Fruit fly (Drosophila melanogaster) whole organism, embryonic: ENCODE data around the gene e.
A peak's percentile ranks its signal among the peaks of the same experiment; 100 is the strongest.

Source experiments
- Abd-B ChIP-seq: fragments of 200-800 bp; sonication (Bioruptor generic); optimal IDR thresholded peaks from 2 replicates; lab custom pipeline; 2018; ENCODE audit warnings: missing biosample characterization, mild to moderate bottlenecking, missing genetic modification characterization, moderate library complexity
- Adf1 ChIP-seq: fragments of 200-800 bp; sonication (Bioruptor generic); IDR thresholded peaks from 2 replicates; pipeline ENCODE4 v1.3.6; 2022; ENCODE audit warnings: missing biosample characterization, missing genetic modification characterization
- BtbVII ChIP-seq: fragments of 200-800 bp; sonication (Bioruptor generic); optimal IDR thresholded peaks from 3 replicates; lab custom pipeline; 2017; ENCODE audit warnings: missing biosample characterization, mild to moderate bottlenecking, missing genetic modification characterization
- CG10321 ChIP-seq: fragments of 200-800 bp; sonication (Bioruptor generic); IDR thresholded peaks from 2 replicates; pipeline ENCODE4 v1.3.6; 2022; ENCODE audit warnings: missing biosample characterization, missing genetic modification characterization
- CG10565 ChIP-seq: fragments of 200-800 bp; sonication (Bioruptor generic); optimal IDR thresholded peaks from 3 replicates; lab custom pipeline; 2016; ENCODE audit warnings: missing biosample characterization, mild to moderate bottlenecking, missing genetic modification characterization
- CG10979 ChIP-seq: fragments of 200-800 bp; sonication (Bioruptor generic); optimal IDR thresholded peaks from 2 replicates; lab custom pipeline; 2018; ENCODE audit warnings: missing biosample characterization, mild to moderate bottlenecking, missing genetic modification characterization, moderate library complexity
- CG13296 ChIP-seq: fragments of 200-800 bp; sonication (Bioruptor generic); optimal IDR thresholded peaks from 3 replicates; lab custom pipeline; 2018; ENCODE audit warnings: missing biosample characterization, mild to moderate bottlenecking, missing genetic modification characterization
- CG15073 ChIP-seq: fragments of 200-800 bp; sonication (Bioruptor generic); optimal IDR thresholded peaks from 2 replicates; lab custom pipeline; 2016; ENCODE audit warnings: missing biosample characterization, missing genetic modification characterization
- CG2889 ChIP-seq: fragments of 200-800 bp; sonication (Bioruptor generic); IDR thresholded peaks from 3 replicates; pipeline ENCODE4 v1.3.6; 2022; ENCODE audit warnings: missing biosample characterization, missing genetic modification characterization
- CG30431 ChIP-seq: fragments of 200-800 bp; sonication (Bioruptor generic); optimal IDR thresholded peaks from 2 replicates; lab custom pipeline; 2017; ENCODE audit warnings: missing biosample characterization, missing genetic modification characterization
- CG4328 ChIP-seq: fragments of 200-800 bp; sonication (Bioruptor generic); optimal IDR thresholded peaks from 3 replicates; lab custom pipeline; 2017; ENCODE audit warnings: missing biosample characterization, missing genetic modification reagents, missing genetic modification characterization
- CG5953 ChIP-seq: fragments of 200-800 bp; sonication (Bioruptor generic); IDR thresholded peaks from 2 replicates; pipeline ENCODE4 v1.3.6; 2022; ENCODE audit warnings: missing biosample characterization, missing genetic modification characterization
- CG6689 ChIP-seq: fragments of 200-800 bp; sonication (Bioruptor generic); IDR thresholded peaks from 2 replicates; pipeline ENCODE4 v1.3.6; 2022; ENCODE audit warnings: missing biosample characterization, missing genetic modification characterization
- CG6854 ChIP-seq: fragments of 200-800 bp; sonication (Bioruptor generic); optimal IDR thresholded peaks from 3 replicates; lab custom pipeline; 2017; ENCODE audit warnings: missing biosample characterization, mild to moderate bottlenecking, missing genetic modification characterization
- CG7928 ChIP-seq: fragments of 200-800 bp; sonication (Bioruptor generic); optimal IDR thresholded peaks from 2 replicates; lab custom pipeline; 2017; ENCODE audit warnings: missing biosample characterization, mild to moderate bottlenecking, missing genetic modification characterization
- CG7987 ChIP-seq: fragments of 200-800 bp; sonication (Bioruptor generic); optimal IDR thresholded peaks from 2 replicates; lab custom pipeline; 2018; ENCODE audit warnings: missing biosample characterization, mild to moderate bottlenecking, missing genetic modification characterization, moderate library complexity
- CG8281 ChIP-seq: fragments of 200-800 bp; sonication (Bioruptor generic); optimal IDR thresholded peaks from 2 replicates; lab custom pipeline; 2018; ENCODE audit warnings: missing biosample characterization, mild to moderate bottlenecking, missing genetic modification characterization, moderate library complexity
- CG9215 ChIP-seq: fragments of 200-800 bp; sonication (Bioruptor generic); IDR thresholded peaks from 2 replicates; pipeline ENCODE4 v1.3.6; 2022; ENCODE audit warnings: missing biosample characterization, missing genetic modification characterization
- CG9797 ChIP-seq: fragments of 200-800 bp; sonication (Bioruptor generic); optimal IDR thresholded peaks from 3 replicates; lab custom pipeline; 2018; ENCODE audit warnings: missing biosample characterization, mild to moderate bottlenecking, missing genetic modification characterization
- CrebB ChIP-seq: fragments of 200-800 bp; sonication (Bioruptor generic); optimal IDR thresholded peaks from 3 replicates; lab custom pipeline; 2018; ENCODE audit warnings: missing biosample characterization, mild to moderate bottlenecking, missing genetic modification characterization
- Dek ChIP-seq: fragments of 200-800 bp; sonication (Bioruptor generic); optimal IDR thresholded peaks from 3 replicates; lab custom pipeline; 2019; ENCODE audit warnings: missing biosample characterization, mild to moderate bottlenecking, missing genetic modification characterization, moderate library complexity
- Dll ChIP-seq: fragments of 200-800 bp; sonication (Bioruptor generic); IDR thresholded peaks from 4 replicates; pipeline ENCODE4 v1.3.6; 2022; ENCODE audit warnings: missing biosample characterization, missing genetic modification characterization; ENCODE audit not compliant: partially characterized antibody
- NC2α ChIP-seq: fragments of 200-800 bp; sonication (Bioruptor generic); optimal IDR thresholded peaks from 2 replicates; lab custom pipeline; 2016; ENCODE audit warnings: missing biosample characterization, missing genetic modification characterization
- NFAT ChIP-seq: fragments of 200-800 bp; sonication (Bioruptor generic); IDR thresholded peaks from 2 replicates; pipeline ENCODE4 v1.3.6; 2022; ENCODE audit warnings: missing biosample characterization, missing genetic modification characterization
- Nf-YA ChIP-seq: fragments of 200-800 bp; sonication (Bioruptor generic); IDR thresholded peaks from 2 replicates; pipeline ENCODE4 v1.3.6; 2022; ENCODE audit warnings: missing biosample characterization, missing genetic modification characterization
- Opbp ChIP-seq: fragments of 200-800 bp; sonication (Bioruptor generic); IDR thresholded peaks from 3 replicates; pipeline ENCODE4 v1.3.6; 2022; ENCODE audit warnings: missing biosample characterization, missing genetic modification characterization; ENCODE audit not compliant: partially characterized antibody
- Pdp1 ChIP-seq, 2 experiments: fragments of 200-800 bp; sonication (Bioruptor generic); optimal IDR thresholded peaks; 3 replicates each; lab custom pipeline; 2016; ENCODE audit warnings: missing biosample characterization in 2 of 2, missing genetic modification characterization in 2 of 2, mild to moderate bottlenecking in 1 of 2, moderate library complexity in 1 of 2
- Ravus ChIP-seq: fragments of 200-800 bp; sonication (Bioruptor generic); IDR thresholded peaks from 2 replicates; pipeline ENCODE4 v1.3.6; 2022; ENCODE audit warnings: missing biosample characterization, missing genetic modification characterization
- Rx ChIP-seq: fragments of 200-800 bp; sonication (Bioruptor generic); IDR thresholded peaks from 2 replicates; pipeline ENCODE4 v1.3.6; 2022; ENCODE audit warnings: missing biosample characterization, missing genetic modification characterization
- TFAM ChIP-seq: fragments of 200-800 bp; sonication (Bioruptor generic); optimal IDR thresholded peaks from 2 replicates; lab custom pipeline; 2017; ENCODE audit warnings: missing biosample characterization, missing genetic modification characterization, inconsistent platforms
- Usf ChIP-seq: fragments of 200-800 bp; sonication (Bioruptor generic); optimal IDR thresholded peaks from 2 replicates; lab custom pipeline; 2017; ENCODE audit warnings: missing genotype, missing biosample characterization, missing genetic modification characterization
- Xbp1 ChIP-seq: fragments of 200-800 bp; sonication (Bioruptor generic); optimal IDR thresholded peaks from 3 replicates; lab custom pipeline; 2016; ENCODE audit warnings: missing biosample characterization, mild to moderate bottlenecking, missing genetic modification characterization
- ap ChIP-seq: fragments of 200-800 bp; sonication (Bioruptor generic); IDR thresholded peaks from 2 replicates; pipeline ENCODE4 v1.3.6; 2022; ENCODE audit warnings: missing biosample characterization, missing genetic modification characterization
- ash1 ChIP-seq: fragments of 200-800 bp; sonication (Bioruptor generic); optimal IDR thresholded peaks from 2 replicates; lab custom pipeline; 2018; ENCODE audit warnings: missing biosample characterization, mild to moderate bottlenecking, missing genetic modification characterization
- bowl ChIP-seq: fragments of 200-800 bp; sonication (Bioruptor generic); IDR thresholded peaks from 2 replicates; pipeline ENCODE4 v1.3.6; 2022; ENCODE audit warnings: missing biosample characterization, missing genetic modification characterization
- chif ChIP-seq, 2 experiments: fragments of 200-800 bp; sonication (Bioruptor generic); optimal IDR thresholded peaks; 3 replicates each; lab custom pipeline; 2016; ENCODE audit warnings: missing biosample characterization in 2 of 2, missing genetic modification characterization in 2 of 2
- exex ChIP-seq: fragments of 200-800 bp; sonication (Bioruptor generic); optimal IDR thresholded peaks from 4 replicates; lab custom pipeline; 2018; ENCODE audit warnings: missing biosample characterization, mild to moderate bottlenecking, missing genetic modification characterization, moderate library complexity
- eyg ChIP-seq: fragments of 200-800 bp; sonication (Bioruptor generic); optimal IDR thresholded peaks from 3 replicates; lab custom pipeline; 2016; ENCODE audit warnings: missing biosample characterization, missing genetic modification characterization
- gcm ChIP-seq: fragments of 200-800 bp; sonication (Bioruptor generic); optimal IDR thresholded peaks from 2 replicates; lab custom pipeline; 2019; ENCODE audit warnings: missing biosample characterization, mild to moderate bottlenecking, missing genetic modification characterization, moderate library complexity
- grn ChIP-seq: fragments of 200-800 bp; sonication (Bioruptor generic); optimal IDR thresholded peaks from 3 replicates; lab custom pipeline; 2017; ENCODE audit warnings: missing biosample characterization, missing genetic modification characterization
- kah ChIP-seq: fragments of 200-800 bp; sonication (Bioruptor generic); optimal IDR thresholded peaks from 2 replicates; lab custom pipeline; 2018; ENCODE audit warnings: missing biosample characterization, mild to moderate bottlenecking, missing genetic modification characterization
- kay ChIP-seq: fragments of 200-800 bp; sonication (Bioruptor generic); optimal IDR thresholded peaks from 2 replicates; lab custom pipeline; 2016; ENCODE audit warnings: missing biosample characterization, missing genetic modification characterization
- lilli ChIP-seq: fragments of 200-800 bp; sonication (Bioruptor generic); optimal IDR thresholded peaks from 3 replicates; lab custom pipeline; 2016; ENCODE audit warnings: missing biosample characterization, missing genetic modification characterization
- pho ChIP-seq: fragments of 200-800 bp; sonication (Bioruptor generic); optimal IDR thresholded peaks from 2 replicates; lab custom pipeline; 2016; ENCODE audit warnings: missing biosample characterization, missing genetic modification characterization
- phol ChIP-seq: fragments of 200-800 bp; sonication (Bioruptor generic); optimal IDR thresholded peaks from 3 replicates; lab custom pipeline; 2018; ENCODE audit warnings: missing biosample characterization, mild to moderate bottlenecking, missing genetic modification characterization, moderate library complexity
- schlank ChIP-seq: fragments of 200-800 bp; sonication (Bioruptor generic); optimal IDR thresholded peaks from 2 replicates; lab custom pipeline; 2018; ENCODE audit warnings: missing biosample characterization, mild to moderate bottlenecking, missing genetic modification characterization
- sd ChIP-seq: fragments of 200-800 bp; sonication (Bioruptor generic); optimal IDR thresholded peaks from 3 replicates; lab custom pipeline; 2018; ENCODE audit warnings: missing biosample characterization, mild to moderate bottlenecking, missing genetic modification characterization, moderate library complexity
- sima ChIP-seq: fragments of 200-800 bp; sonication (Bioruptor generic); optimal IDR thresholded peaks from 2 replicates; lab custom pipeline; 2016; ENCODE audit warnings: missing biosample characterization, missing genetic modification characterization
- slou ChIP-seq: fragments of 200-800 bp; sonication (Bioruptor generic); optimal IDR thresholded peaks from 3 replicates; lab custom pipeline; 2016; ENCODE audit warnings: missing biosample characterization, missing genetic modification characterization

The e gene

DNA sequence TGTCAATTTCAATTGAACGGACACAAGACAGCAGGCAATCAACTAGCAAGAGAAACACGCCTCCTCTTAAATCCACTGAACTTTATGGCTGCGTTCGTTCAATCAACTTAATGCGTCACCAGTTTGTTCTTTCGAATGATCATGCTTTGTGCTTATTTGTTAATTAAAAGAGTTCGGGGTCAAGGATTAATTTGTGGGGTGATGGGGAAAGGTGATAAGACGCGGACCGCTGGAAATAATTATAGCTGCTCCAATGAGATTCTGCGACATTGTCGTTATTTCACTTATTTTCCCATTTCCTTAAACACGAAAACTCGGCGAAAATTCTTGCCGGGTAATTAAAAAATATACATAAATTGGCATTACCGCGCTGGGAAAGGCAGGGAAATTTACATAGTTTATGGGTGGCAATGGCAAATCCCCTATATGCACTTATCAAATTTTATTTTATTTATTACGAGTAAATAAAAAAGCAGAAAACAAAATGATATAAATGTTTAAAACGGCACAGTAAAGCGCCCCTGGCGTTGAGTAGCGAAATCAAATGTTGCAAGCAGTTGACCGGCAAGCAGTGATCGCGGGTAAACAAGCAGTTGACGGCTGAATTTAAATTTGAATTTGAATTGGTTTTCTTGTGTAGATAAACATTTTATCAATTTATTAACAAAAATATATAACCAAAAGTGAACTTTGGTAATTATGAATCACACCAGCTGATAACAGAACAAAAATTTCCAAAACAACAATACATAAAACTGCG, 52.4 kb downstream of the e start (continued):
- TF ChIP-seq BtbVII = peak; percentile 64
- TF ChIP-seq CG10565 = peak; percentile 64
- TF ChIP-seq CG5953 (GFP tag; lab: Robert Waterston, UW) = peak; percentile 33; the same call in 1 of the 2 replicates
- TF ChIP-seq bowl (GFP tag; lab: Robert Waterston, UW) = no peak
- peak; percentile 69 for TF ChIP-seq lilli (GFP tag; lab: Kevin White, UChicago)
- TF ChIP-seq Ravus (GFP tag; lab: Robert Waterston, UW) = no peak
- peak; percentile 70 for TF ChIP-seq NC2α (GFP tag; lab: Kevin White, UChicago)
- TF ChIP-seq Xbp1 (GFP tag; lab: Kevin White, UChicago) = peak; percentile 87
- peak; percentile 54 for TF ChIP-seq CG4328 (GFP tag; lab: Kevin White, UChicago)
- 0 out of 2 replicates have a peak, but pooled peaks have one; percentile 33 for TF ChIP-seq CG6689
- TF ChIP-seq schlank (tag; lab: Kevin White, UChicago) = no peak
- TF ChIP-seq CG30431 = peak; percentile 70
- peak; percentile 18 for TF ChIP-seq kah (GFP tag; lab: Kevin White, UChicago)
- TF ChIP-seq CG7928 (GFP tag; lab: Kevin White, UChicago) = peak; percentile 52
- peak; percentile 68 to 71 for TF ChIP-seq Pdp1 (GFP tag; optimal IDR thresholded peaks at IDR 0.05; lab: Kevin White, UChicago)
- TF ChIP-seq pho (GFP tag; lab: Kevin White, UChicago) = peak; percentile 72
- TF ChIP-seq Rx (GFP tag; lab: Robert Waterston, UW) = no peak
- peak; percentile 35; the same call in 1 of the 2 replicates for TF ChIP-seq CG9215 (GFP tag; lab: Robert Waterston, UW)
- peak; percentile 59; the same call in 1 of the 3 replicates for TF ChIP-seq Opbp (GFP tag; lab: Robert Waterston, UW)
- peak; percentile 80 for TF ChIP-seq Dek
- TF ChIP-seq Usf = peak; percentile 37
- peak; percentile 33 for TF ChIP-seq sima
- TF ChIP-seq CG15073 = no peak
- no peak for TF ChIP-seq kay (GFP tag; lab: Kevin White, UChicago)
- peak; percentile 28 for TF ChIP-seq CG8281 (tag; lab: Kevin White, UChicago)
- peak; percentile 11 for TF ChIP-seq grn (GFP tag; lab: Kevin White, UChicago)
- TF ChIP-seq sd (tag; lab: Kevin White, UChicago) = peak; percentile 25
- 0 out of 2 replicates have a peak, but pooled peaks have one; percentile 43 for TF ChIP-seq Nf-YA
- TF ChIP-seq CG7987 (GFP tag; lab: Kevin White, UChicago) = peak; percentile 83
- peak; percentile 55 for TF ChIP-seq Abd-B (GFP tag; lab: Kevin White, UChicago)
- peak; percentile 18; the same call in 1 of the 2 replicates for TF ChIP-seq Adf1 (GFP tag; lab: Robert Waterston, UW)
- peak; percentile 24 for TF ChIP-seq CG6854 (GFP tag; lab: Kevin White, UChicago)
- TF ChIP-seq exex (tag; lab: Kevin White, UChicago) = peak; percentile 6
- peak; percentile 28; the same call in 1 of the 2 replicates for TF ChIP-seq CG10321
- TF ChIP-seq NFAT (GFP tag; lab: Robert Waterston, UW) = peak; percentile 87
- TF ChIP-seq ap (GFP tag; lab: Robert Waterston, UW) = no peak; the same call in 1 of the 2 replicates
- no peak for TF ChIP-seq TFAM (GFP tag; lab: Kevin White, UChicago)
- peak; percentile 49 for TF ChIP-seq eyg
- TF ChIP-seq phol (tag; lab: Kevin White, UChicago) = peak; percentile 79
- TF ChIP-seq gcm = peak; percentile 25
- TF ChIP-seq CG13296 = peak; percentile 61
- TF ChIP-seq CrebB (tag; lab: Kevin White, UChicago) = peak; percentile 51
- no peak for TF ChIP-seq CG2889 (GFP tag; lab: Robert Waterston, UW)
- TF ChIP-seq Dll (GFP tag; lab: Robert Waterston, UW) = no peak
- peak; percentile 8 for TF ChIP-seq slou (GFP tag; lab: Kevin White, UChicago)
- TF ChIP-seq chif (GFP tag; optimal IDR thresholded peaks at IDR 0.05; lab: Kevin White, UChicago) = peak; percentile 59 to 80
- peak; percentile 75 for TF ChIP-seq CG10979 (tag; lab: Kevin White, UChicago)
- peak; percentile 36 for TF ChIP-seq ash1 (GFP tag; lab: Kevin White, UChicago)
- TF ChIP-seq CG9797 (GFP tag; lab: Kevin White, UChicago) = no peak
